Worm (Caenorhabditis elegans) whole organism, early embryonic: ENCODE data around the gene srg-59.

Source experiments
- B0310.2 ChIP-seq: sonication (generic microtip); optimal IDR thresholded peaks from 2 replicates; lab custom pipeline; 2016; ENCODE audit warnings: mild to moderate bottlenecking, missing genetic modification characterization, missing compliant biosample characterization
- F13C5.2 ChIP-seq: sonication (generic microtip); optimal IDR thresholded peaks from 2 replicates; lab custom pipeline; 2017; ENCODE audit warnings: mild to moderate bottlenecking, missing genetic modification characterization, inconsistent platforms, missing compliant biosample characterization
- aly-1 ChIP-seq: sonication (generic microtip); optimal IDR thresholded peaks from 2 replicates; lab custom pipeline; 2016; ENCODE audit warnings: missing genetic modification characterization, missing compliant biosample characterization
- ama-1 ChIP-seq: fragments of 150-350 bp; optimal IDR thresholded peaks from 2 replicates; lab custom pipeline; 2014
- ceh-13 ChIP-seq: fragments of 200-800 bp; sonication (Bioruptor generic); optimal IDR thresholded peaks from 2 replicates; lab custom pipeline; 2018; ENCODE audit warnings: mild to moderate bottlenecking, missing genetic modification characterization, missing compliant biosample characterization
- ceh-36 ChIP-seq: sonication (generic microtip); optimal IDR thresholded peaks from 2 replicates; lab custom pipeline; 2016; ENCODE audit warnings: missing genetic modification characterization, inconsistent platforms, missing compliant biosample characterization
- ets-7 ChIP-seq: sonication (generic microtip); optimal IDR thresholded peaks from 2 replicates; lab custom pipeline; 2016; ENCODE audit warnings: missing genotype, missing genetic modification characterization, missing compliant biosample characterization
- flt-1 ChIP-seq: fragments of 200-800 bp; sonication (Bioruptor generic); IDR thresholded peaks from 2 replicates; pipeline ENCODE4 v1.3.6; 2022; ENCODE audit warnings: missing genetic modification characterization, missing compliant biosample characterization
- hmbx-1 ChIP-seq: sonication (generic microtip); optimal IDR thresholded peaks from 2 replicates; lab custom pipeline; 2016; ENCODE audit warnings: mild to moderate bottlenecking, missing genetic modification characterization, missing compliant biosample characterization
- hmg-4 ChIP-seq: fragments of 200-800 bp; sonication (Bioruptor generic); optimal IDR thresholded peaks from 2 replicates; lab custom pipeline; 2018; ENCODE audit warnings: mild to moderate bottlenecking, missing genetic modification characterization, missing compliant biosample characterization
- hnd-1 ChIP-seq: sonication (generic microtip); optimal IDR thresholded peaks from 2 replicates; lab custom pipeline; 2016; ENCODE audit warnings: missing genetic modification characterization, missing compliant biosample characterization
- pes-1 ChIP-seq: fragments of 200-800 bp; sonication (Bioruptor generic); IDR thresholded peaks from 2 replicates; pipeline ENCODE4 v1.3.6; 2022; ENCODE audit warnings: missing genetic modification reagents, missing genetic modification characterization, missing compliant biosample characterization
- scrt-1 ChIP-seq: fragments of 200-800 bp; sonication (Bioruptor generic); IDR thresholded peaks from 2 replicates; pipeline ENCODE4 v1.3.6; 2022; ENCODE audit warnings: missing genetic modification characterization, missing compliant biosample characterization
- sea-1 ChIP-seq: fragments of 200-800 bp; sonication (Bioruptor generic); conservative IDR thresholded peaks from 2 replicates; pipeline ENCODE4 v1.3.6; 2022; ENCODE audit warnings: missing genetic modification characterization, missing compliant biosample characterization
- tbx-11 ChIP-seq: fragments of 200-800 bp; sonication (Bioruptor generic); IDR thresholded peaks from 2 replicates; pipeline ENCODE4 v1.3.6; 2022; ENCODE audit warnings: missing genetic modification characterization, missing compliant biosample characterization
- tbx-37 ChIP-seq: fragments of 200-800 bp; sonication (Bioruptor generic); conservative IDR thresholded peaks from 2 replicates; pipeline ENCODE4 v1.3.6; 2022; ENCODE audit warnings: missing genetic modification reagents, missing genetic modification characterization, missing compliant biosample characterization
- tra-4 ChIP-seq: sonication (generic microtip); optimal IDR thresholded peaks from 2 replicates; lab custom pipeline; 2017; ENCODE audit warnings: missing genetic modification characterization, missing compliant biosample characterization

Gene srg-59

DNA sequence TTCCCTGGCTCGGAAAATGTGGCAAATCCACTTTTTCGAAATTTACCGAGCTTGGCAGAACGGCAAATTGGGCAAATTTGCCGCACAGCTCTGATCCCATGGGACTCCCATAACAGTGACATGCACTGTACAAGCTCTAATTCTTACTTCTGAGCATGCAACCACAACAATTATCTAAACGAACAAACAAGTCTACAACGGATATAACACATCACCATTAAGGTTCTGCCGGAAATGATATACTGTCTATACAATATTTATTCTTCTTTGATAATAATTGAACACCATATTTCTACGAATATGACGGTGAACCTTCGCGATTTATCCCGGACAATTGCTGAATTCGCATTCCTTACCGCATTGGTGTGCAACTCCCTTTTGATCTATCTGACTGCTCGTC is 3.1 kb upstream of the srg-59 start, which contains the start of gene str-33:
str-33 (plus strand) TSS at position 301 of the 400 bp plus-strand sequence.
- TF ChIP-seq aly-1 (tag; lab: Kevin White, UChicago): no peak
- TF ChIP-seq ama-1 (lab: Kevin White, UChicago): no peak
- TF ChIP-seq tbx-11 (GFP tag; lab: Robert Waterston, UW): no peak
- no peak for TF ChIP-seq sea-1 (GFP tag; lab: Robert Waterston, UW)
- no peak for TF ChIP-seq hmg-4 (GFP tag; lab: Kevin White, UChicago)
- no peak for TF ChIP-seq scrt-1 (GFP tag; lab: Robert Waterston, UW)
- TF ChIP-seq flt-1 (GFP tag; lab: Robert Waterston, UW): no peak
- TF ChIP-seq hnd-1 (tag; lab: Kevin White, UChicago): no peak
- TF ChIP-seq ets-7: no peak

DNA sequence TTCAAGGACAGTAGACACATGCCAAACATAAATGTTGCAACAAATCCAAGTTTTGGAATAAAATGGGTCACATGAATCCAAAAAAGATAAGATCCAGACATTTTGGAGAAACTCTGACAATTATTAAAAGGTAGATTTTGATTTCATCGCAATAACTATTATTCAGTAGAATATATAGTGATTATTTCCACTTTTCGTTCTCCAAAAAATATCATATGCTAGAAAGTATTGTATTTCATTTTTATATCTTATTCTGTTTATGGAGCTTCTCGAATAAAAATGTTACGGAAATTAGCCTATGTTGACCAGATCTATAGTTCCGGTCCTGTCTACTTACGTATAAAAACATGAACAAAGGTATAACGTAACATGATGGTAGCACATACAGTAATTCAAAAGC is 2.0 kb upstream of the srg-59 start, which contains the start of gene str-13:
str-13 (minus strand) TSS at position 101 of the 400 bp plus-strand sequence.
- TF ChIP-seq tra-4 (tag; lab: Kevin White, UChicago) (no peak), B0310.2 (tag; lab: Kevin White, UChicago) (no peak), tbx-11 (GFP tag; lab: Robert Waterston, UW) (no peak), scrt-1 (GFP tag; lab: Robert Waterston, UW) (no peak), F13C5.2 (tag; lab: Kevin White, UChicago) (no peak), hmg-4 (GFP tag; lab: Kevin White, UChicago) (no peak), tbx-37 (GFP tag; lab: Robert Waterston, UW) (no peak), ama-1 (lab: Kevin White, UChicago) (no peak), ceh-13 (no peak), pes-1 (GFP tag; lab: Robert Waterston, UW) (no peak), ceh-36 (tag; lab: Kevin White, UChicago) (no peak), flt-1 (GFP tag; lab: Robert Waterston, UW) (no peak), ets-7 (no peak), hnd-1 (tag; lab: Kevin White, UChicago) (no peak), aly-1 (tag; lab: Kevin White, UChicago) (no peak)

DNA sequence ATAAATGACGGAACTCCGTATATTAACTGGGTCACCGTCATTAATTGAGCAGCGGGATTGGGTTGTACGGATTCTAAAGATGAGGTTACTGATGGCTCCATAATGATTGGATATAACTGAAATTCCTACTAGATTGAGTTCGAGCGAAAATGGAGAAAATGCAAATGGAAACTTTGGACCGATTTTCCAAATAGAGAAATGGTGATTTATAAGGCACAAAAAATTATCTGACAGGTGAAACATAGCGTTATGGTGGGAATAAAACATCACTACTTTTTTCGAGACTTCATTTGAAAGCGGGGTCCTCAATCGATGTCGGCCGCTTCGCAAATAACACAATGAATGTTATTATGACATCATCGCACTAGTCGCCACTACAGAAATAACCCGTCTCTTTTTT is 2.6 kb downstream of the srg-59 start, which contains the start of gene srg-60:
srg-60 (minus strand) TSS at position 101 of the 400 bp plus-strand sequence.
- TF ChIP-seq tra-4 (tag; lab: Kevin White, UChicago) (no peak), flt-1 (GFP tag; lab: Robert Waterston, UW) (no peak), tbx-11 (GFP tag; lab: Robert Waterston, UW) (no peak), F13C5.2 (tag; lab: Kevin White, UChicago) (no peak), aly-1 (tag; lab: Kevin White, UChicago) (no peak), ets-7 (no peak), hnd-1 (tag; lab: Kevin White, UChicago) (no peak), tbx-37 (GFP tag; lab: Robert Waterston, UW) (no peak), pes-1 (GFP tag; lab: Robert Waterston, UW) (no peak), ceh-13 (no peak), B0310.2 (tag; lab: Kevin White, UChicago) (no peak), hmbx-1 (tag; lab: Kevin White, UChicago) (no peak), ceh-36 (tag; lab: Kevin White, UChicago) (no peak), ama-1 (lab: Kevin White, UChicago) (no peak)

DNA sequence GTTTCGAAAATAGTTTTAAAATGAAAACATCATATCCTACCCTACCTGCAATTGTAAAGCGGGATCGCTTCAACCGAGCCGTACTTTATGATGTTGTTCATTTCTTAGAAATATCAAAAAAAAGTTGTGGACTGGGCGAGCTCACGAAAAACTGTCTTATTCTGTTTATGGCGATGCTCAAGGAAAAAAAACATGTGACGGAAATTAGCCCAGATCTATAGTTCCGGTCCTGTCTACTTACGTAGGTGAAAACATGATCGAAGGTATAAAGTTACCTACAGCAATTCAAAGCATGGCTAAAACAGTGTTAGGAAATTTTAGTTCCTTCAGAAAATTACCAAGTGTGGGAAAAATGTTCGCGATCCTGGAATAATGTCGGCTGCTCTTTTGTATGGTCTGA is 4.4 kb downstream of the srg-59 start, which contains the start of gene srt-27:
srt-27 (minus strand) TSS at position 101 of the 400 bp plus-strand sequence.
- TF ChIP-seq hmg-4 (GFP tag; lab: Kevin White, UChicago) (no peak), hmbx-1 (tag; lab: Kevin White, UChicago) (no peak), F13C5.2 (tag; lab: Kevin White, UChicago) (no peak), aly-1 (tag; lab: Kevin White, UChicago) (no peak), hnd-1 (tag; lab: Kevin White, UChicago) (no peak), flt-1 (GFP tag; lab: Robert Waterston, UW) (no peak), ceh-36 (tag; lab: Kevin White, UChicago) (no peak), ceh-13 (no peak), scrt-1 (GFP tag; lab: Robert Waterston, UW) (no peak), tra-4 (tag; lab: Kevin White, UChicago) (no peak), B0310.2 (tag; lab: Kevin White, UChicago) (no peak), ama-1 (lab: Kevin White, UChicago) (no peak), pes-1 (GFP tag; lab: Robert Waterston, UW) (no peak), ets-7 (no peak)

DNA sequence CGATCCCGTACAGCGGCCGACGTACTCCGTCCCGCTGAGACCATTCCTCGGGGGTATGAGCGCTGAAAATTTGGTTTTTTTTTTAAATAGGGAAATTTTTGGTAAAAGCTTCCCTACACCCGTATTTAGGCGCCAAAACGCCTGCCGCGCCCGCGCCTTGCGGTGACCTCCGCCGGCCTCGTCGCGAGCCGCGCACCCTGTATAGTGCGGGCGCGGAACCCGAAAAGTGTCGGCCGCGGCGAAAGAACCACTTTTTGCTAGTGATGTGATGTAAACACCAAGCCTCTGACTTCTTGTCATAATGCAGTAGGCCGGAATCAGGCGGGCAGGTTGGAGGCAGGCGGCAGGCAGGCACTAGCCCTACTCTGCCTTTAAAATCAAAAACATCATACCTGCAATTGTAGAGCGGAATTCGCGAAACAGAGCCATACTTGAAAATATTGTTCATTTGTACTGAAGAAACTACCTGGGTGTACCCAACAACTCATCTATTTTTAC is 6.4 kb downstream of the srg-59 start, which contains the start of gene srt-29:
srt-29 (minus strand) TSS at position 448 of the 498 bp plus-strand sequence.
- no peak for TF ChIP-seq hnd-1 (tag; lab: Kevin White, UChicago)
- no peak for TF ChIP-seq B0310.2 (tag; lab: Kevin White, UChicago)
- no peak for TF ChIP-seq hmg-4 (GFP tag; lab: Kevin White, UChicago)
- TF ChIP-seq tra-4 (tag; lab: Kevin White, UChicago): no peak
- no peak for TF ChIP-seq sea-1 (GFP tag; lab: Robert Waterston, UW)
- no peak for TF ChIP-seq flt-1 (GFP tag; lab: Robert Waterston, UW)
- no peak for TF ChIP-seq ama-1 (lab: Kevin White, UChicago)
- no peak for TF ChIP-seq ets-7
- TF ChIP-seq scrt-1 (GFP tag; lab: Robert Waterston, UW): no peak
- no peak for TF ChIP-seq pes-1 (GFP tag; lab: Robert Waterston, UW)
- no peak for TF ChIP-seq hmbx-1 (tag; lab: Kevin White, UChicago)
- TF ChIP-seq ceh-36 (tag; lab: Kevin White, UChicago): no peak
- TF ChIP-seq tbx-11 (GFP tag; lab: Robert Waterston, UW): no peak
- TF ChIP-seq aly-1 (tag; lab: Kevin White, UChicago): no peak
- no peak for TF ChIP-seq F13C5.2 (tag; lab: Kevin White, UChicago)
- TF ChIP-seq tbx-37 (GFP tag; lab: Robert Waterston, UW): no peak
- TF ChIP-seq ceh-13: no peak

DNA sequence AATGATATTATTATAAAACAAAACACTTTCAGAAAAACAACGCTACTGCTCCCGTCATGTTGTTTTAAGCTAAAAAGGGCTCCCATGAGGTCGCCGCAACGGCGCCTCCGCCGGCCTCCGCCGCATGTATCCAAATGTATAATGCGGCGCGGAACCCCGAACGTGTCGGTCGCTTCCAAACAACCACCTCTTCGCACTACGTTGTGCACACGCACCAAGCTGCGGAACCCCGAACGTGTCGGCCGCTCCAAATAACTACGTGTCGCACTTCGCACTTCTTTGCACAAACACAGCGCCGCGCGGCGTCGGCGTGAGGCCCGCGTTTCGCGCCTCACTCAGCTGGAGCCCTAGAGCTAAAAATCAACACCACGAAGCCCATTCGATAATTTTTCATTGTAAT is 8.2 kb downstream of the srg-59 start:
- TF ChIP-seq sea-1 (GFP tag; lab: Robert Waterston, UW): 0 out of 2 replicates have a peak, but pooled peaks have one; percentile 32
- TF ChIP-seq tra-4 (tag; lab: Kevin White, UChicago): no peak
- no peak for TF ChIP-seq tbx-11 (GFP tag; lab: Robert Waterston, UW)
- no peak for TF ChIP-seq flt-1 (GFP tag; lab: Robert Waterston, UW)
